Worm (Caenorhabditis elegans) whole organism, L4 larva: Measurements from ENCODE around the gene C05D12.1.

Experiments used
- T20F7.1 ChIP-seq: fragments of 200-800 bp; sonication (Bioruptor generic); optimal IDR thresholded peaks from 2 replicates; lab custom pipeline; 2018; ENCODE audit warnings: mild to moderate bottlenecking, missing genetic modification characterization, missing compliant biosample characterization
- ZK546.5 ChIP-seq, 2 experiments: sonication (generic microtip); optimal IDR thresholded peaks; 2 replicates each; lab custom pipeline; 2017; ENCODE audit warnings: missing biosample characterization in 2 of 2, missing genetic modification characterization in 2 of 2
- ama-1 ChIP-seq: fragments of 150-350 bp; optimal IDR thresholded peaks from 2 replicates; lab custom pipeline; 2014; ENCODE audit warnings: inconsistent platforms, mixed read lengths
- ceh-20 ChIP-seq: fragments of 200-800 bp; sonication (Bioruptor generic); IDR thresholded peaks from 2 replicates; pipeline ENCODE4 v1.3.6; 2022; ENCODE audit warnings: missing genetic modification reagents, missing genetic modification characterization, missing compliant biosample characterization
- ceh-82 ChIP-seq: sonication (generic microtip); optimal IDR thresholded peaks from 2 replicates; lab custom pipeline; 2017; ENCODE audit warnings: missing biosample characterization, missing genetic modification characterization
- dpl-1 ChIP-seq: fragments of 150-350 bp; optimal IDR thresholded peaks from 2 replicates; lab custom pipeline; 2014; ENCODE audit warnings: missing biosample characterization, missing genetic modification reagents, missing genetic modification characterization
- jun-1 ChIP-seq: fragments of 150-350 bp; optimal IDR thresholded peaks from 2 replicates; lab custom pipeline; 2014; ENCODE audit warnings: missing biosample characterization, missing genetic modification reagents, missing genetic modification characterization
- lin-39 ChIP-seq: fragments of 150-350 bp; optimal IDR thresholded peaks from 2 replicates; lab custom pipeline; 2014; ENCODE audit warnings: missing biosample characterization, missing genetic modification reagents, missing genetic modification characterization
- lsy-2 ChIP-seq, 2 experiments: fragments of 150-350 bp in 1 of 2; sonication (generic microtip) in 1 of 2; optimal IDR thresholded peaks; 2 replicates each; lab custom pipeline; 2014 to 2017; ENCODE audit warnings: missing biosample characterization in 2 of 2, missing genetic modification characterization in 2 of 2
- mdt-29 ChIP-seq: fragments of 200-800 bp; sonication (Bioruptor generic); IDR thresholded peaks from 2 replicates; pipeline ENCODE4 v1.3.6; 2022; ENCODE audit warnings: missing genetic modification reagents, missing genetic modification characterization, missing compliant biosample characterization
- nhr-28 ChIP-seq: fragments of 150-350 bp; optimal IDR thresholded peaks from 2 replicates; lab custom pipeline; 2014; ENCODE audit warnings: missing biosample characterization, missing genetic modification characterization
- pqm-1 ChIP-seq: sonication (generic microtip); optimal IDR thresholded peaks from 2 replicates; lab custom pipeline; 2017; ENCODE audit warnings: missing biosample characterization, missing genetic modification characterization
- snpc-4 ChIP-seq: fragments of 150-350 bp; optimal IDR thresholded peaks from 2 replicates; lab custom pipeline; 2014; ENCODE audit warnings: missing biosample characterization, missing genetic modification characterization
- ztf-7 ChIP-seq: fragments of 150-350 bp; optimal IDR thresholded peaks from 2 replicates; lab custom pipeline; 2014; ENCODE audit warnings: missing biosample characterization, missing genetic modification characterization

DNA sequence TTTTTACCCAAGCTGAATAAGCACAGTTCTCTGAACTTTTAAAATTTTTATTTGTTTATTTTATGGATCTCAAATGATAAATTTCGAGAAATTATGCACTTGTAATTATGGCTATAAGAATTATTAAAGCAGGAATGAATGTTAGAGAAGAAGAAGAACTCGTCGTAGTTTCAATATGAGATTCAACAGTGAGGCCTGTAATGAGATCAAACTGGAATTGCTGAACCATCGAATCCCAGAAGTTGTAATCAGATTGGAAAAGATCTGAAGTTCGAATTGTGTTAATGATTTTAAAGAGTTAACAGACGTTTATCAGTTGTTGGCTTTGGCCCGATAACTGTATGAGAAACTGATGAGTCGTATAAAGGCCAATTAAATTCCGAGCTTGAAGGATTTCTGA is 40.1 kb upstream of the C05D12.1 start:
- TF ChIP-seq ceh-82 = no peak
- TF ChIP-seq ztf-7 = no peak
- TF ChIP-seq nhr-28 (tag; lab: Kevin White, UChicago) = no peak
- TF ChIP-seq dpl-1 (GFP tag; lab: Kevin White, UChicago) = no peak
- TF ChIP-seq jun-1 (tag; lab: Kevin White, UChicago) = no peak
- TF ChIP-seq pqm-1 (tag; lab: Kevin White, UChicago) = no peak
- no peak for TF ChIP-seq T20F7.1 (GFP tag; lab: Kevin White, UChicago)
- no peak for TF ChIP-seq ZK546.5 (tag; optimal IDR thresholded peaks at IDR 0.05; lab: Kevin White, UChicago)
- TF ChIP-seq lin-39 (tag; lab: Kevin White, UChicago) = no peak
- TF ChIP-seq snpc-4 = no peak
- no peak for TF ChIP-seq mdt-29 (GFP tag; lab: Robert Waterston, UW)
- TF ChIP-seq ama-1 (lab: Kevin White, UChicago) = no peak
- TF ChIP-seq lsy-2 (tag; optimal IDR thresholded peaks at IDR 0.05; lab: Kevin White, UChicago) = no peak
- no peak for TF ChIP-seq ceh-20
